Fruit fly (Drosophila melanogaster) whole organism, wandering third instar larva: ENCODE measurements around the gene CG14634.

Experiments
- Abd-B ChIP-seq: fragments of >200 bp; optimal IDR thresholded peaks from 2 replicates; lab custom pipeline; 2017; ENCODE audit warnings: missing biosample characterization, missing genetic modification characterization
- CG9705 ChIP-seq: fragments of 200-800 bp; sonication (Bioruptor generic); optimal IDR thresholded peaks from 2 replicates; lab custom pipeline; 2018; ENCODE audit warnings: missing biosample characterization, mild to moderate bottlenecking, missing genetic modification characterization
- CrebA ChIP-seq: fragments of 200-800 bp; sonication (Bioruptor generic); optimal IDR thresholded peaks from 2 replicates; lab custom pipeline; 2016; ENCODE audit warnings: missing biosample characterization, mild to moderate bottlenecking, missing genetic modification characterization, borderline replicate concordance
- Dfd ChIP-seq: fragments of >200 bp; optimal IDR thresholded peaks from 2 replicates; lab custom pipeline; 2017; ENCODE audit warnings: missing biosample characterization, missing genetic modification characterization
- Dif ChIP-seq: fragments of 200-275, 200-300 bp; sonication (Bioruptor generic); optimal IDR thresholded peaks from 2 replicates; lab custom pipeline; 2018; ENCODE audit warnings: missing biosample characterization, missing genetic modification characterization; ENCODE audit not compliant: partially characterized antibody
- GATAd ChIP-seq: sonication (Bioruptor generic); optimal IDR thresholded peaks from 2 replicates; lab custom pipeline; 2016; ENCODE audit warnings: missing biosample characterization, missing genetic modification characterization
- HLH106 ChIP-seq: fragments of 200-800 bp; optimal IDR thresholded peaks from 3 replicates; lab custom pipeline; 2019; ENCODE audit warnings: missing biosample characterization, mild to moderate bottlenecking, missing genetic modification characterization, moderate library complexity
- Hnf4 ChIP-seq: fragments of 200-800 bp; sonication (Bioruptor generic); optimal IDR thresholded peaks from 2 replicates; lab custom pipeline; 2016; ENCODE audit warnings: missing biosample characterization, mild to moderate bottlenecking, missing genetic modification characterization
- Hr83 ChIP-seq: fragments of 200-300 bp; sonication (Bioruptor generic); optimal IDR thresholded peaks from 2 replicates; lab custom pipeline; 2016; ENCODE audit warnings: missing biosample characterization, mild to moderate bottlenecking, missing genetic modification characterization, moderate library complexity; ENCODE audit not compliant: poor library complexity, severe bottlenecking
- Mio ChIP-seq: sonication (Bioruptor generic); optimal IDR thresholded peaks from 2 replicates; lab custom pipeline; 2016; ENCODE audit warnings: missing biosample characterization, missing genetic modification characterization
- Myc ChIP-seq: fragments of >200 bp; optimal IDR thresholded peaks from 2 replicates; lab custom pipeline; 2017
- N ChIP-seq: fragments of >200 bp; optimal IDR thresholded peaks from 2 replicates; lab custom pipeline; 2018; ENCODE audit warnings: missing biosample characterization, missing external identifiers, missing genetic modification characterization
- OdsH ChIP-seq: fragments of 200-800 bp; sonication (Bioruptor generic); optimal IDR thresholded peaks from 2 replicates; lab custom pipeline; 2016; ENCODE audit warnings: missing biosample characterization, mild to moderate bottlenecking, missing genetic modification characterization
- Rel ChIP-seq, 2 experiments: fragments of 200-800 bp; sonication (Bioruptor generic) in 1 of 2; optimal IDR thresholded peaks; 2 replicates in 1 of 2; 3 replicates in 1 of 2; lab custom pipeline; 2016 to 2019; ENCODE audit warnings: mild to moderate bottlenecking in 2 of 2, missing biosample characterization in 2 of 2, missing genetic modification characterization in 2 of 2, moderate library complexity in 1 of 2
- Sp1 ChIP-seq: fragments of 200-800 bp; sonication (Bioruptor generic); optimal IDR thresholded peaks from 3 replicates; lab custom pipeline; 2019; ENCODE audit warnings: missing biosample characterization, mild to moderate bottlenecking, missing genetic modification characterization, moderate library complexity
- Vsx2 ChIP-seq: fragments of 200-300, 225-300 bp; sonication (Bioruptor generic); optimal IDR thresholded peaks from 2 replicates; lab custom pipeline; 2018; ENCODE audit warnings: missing biosample characterization, missing genetic modification characterization; ENCODE audit not compliant: partially characterized antibody
- brk ChIP-seq: fragments of 200-800 bp; sonication (Bioruptor generic); optimal IDR thresholded peaks from 2 replicates; lab custom pipeline; 2016; ENCODE audit warnings: missing biosample characterization, mild to moderate bottlenecking, missing genetic modification characterization
- dl ChIP-seq, 2 experiments: fragments of 175-275, 200-275 bp in 1 of 2; fragments of 200-275 bp in 1 of 2; sonication (Bioruptor generic); optimal IDR thresholded peaks; lab custom pipeline; 2018; ENCODE audit warnings: mild to moderate bottlenecking in 2 of 2, missing biosample characterization in 2 of 2, missing genetic modification characterization in 2 of 2, moderate library complexity in 2 of 2; ENCODE audit not compliant: partially characterized antibody in 2 of 2, insufficient read depth in 1 of 2
- dmrt93B ChIP-seq: fragments of 200-800 bp; sonication (Bioruptor generic); optimal IDR thresholded peaks from 2 replicates; lab custom pipeline; 2018; ENCODE audit warnings: missing biosample characterization, mild to moderate bottlenecking, missing genetic modification characterization
- dsf ChIP-seq: sonication (Bioruptor generic); optimal IDR thresholded peaks from 2 replicates; lab custom pipeline; 2016; ENCODE audit warnings: missing biosample characterization, missing genetic modification characterization, borderline replicate concordance
- ey ChIP-seq: fragments of 200-800 bp; sonication (Bioruptor generic); optimal IDR thresholded peaks from 2 replicates; lab custom pipeline; 2016; ENCODE audit warnings: missing biosample characterization, missing genetic modification characterization
- foxo ChIP-seq, 2 experiments: fragments of 200-800 bp; sonication (Bioruptor generic); optimal IDR thresholded peaks; 2 replicates in 1 of 2; 3 replicates in 1 of 2; lab custom pipeline; 2016 to 2017; ENCODE audit warnings: missing biosample characterization in 2 of 2, missing genetic modification characterization in 2 of 2
- fru ChIP-seq: fragments of 200-800 bp; sonication (Bioruptor generic); optimal IDR thresholded peaks from 3 replicates; lab custom pipeline; 2016; ENCODE audit warnings: missing biosample characterization, mild to moderate bottlenecking, missing genetic modification characterization
- h ChIP-seq: fragments of 200-800 bp; sonication (Bioruptor generic); optimal IDR thresholded peaks from 3 replicates; lab custom pipeline; 2016; ENCODE audit warnings: missing biosample characterization, mild to moderate bottlenecking, missing genetic modification characterization
- jim ChIP-seq: fragments of 175-275, 200-325 bp; sonication (Bioruptor generic); optimal IDR thresholded peaks from 2 replicates; lab custom pipeline; 2016; ENCODE audit warnings: missing biosample characterization, mild to moderate bottlenecking, missing genetic modification characterization
- lola ChIP-seq: fragments of >200 bp; optimal IDR thresholded peaks from 2 replicates; lab custom pipeline; 2017; ENCODE audit warnings: missing biosample characterization, missing genetic modification characterization
- pan ChIP-seq: fragments of >200 bp; optimal IDR thresholded peaks from 2 replicates; lab custom pipeline; 2017
- psq ChIP-seq: fragments of 200-800 bp; sonication (Bioruptor generic); optimal IDR thresholded peaks from 3 replicates; lab custom pipeline; 2017; ENCODE audit warnings: missing biosample characterization, mild to moderate bottlenecking, missing genetic modification characterization, moderate library complexity
- rgr ChIP-seq: fragments of 200-800 bp; sonication (Bioruptor generic); optimal IDR thresholded peaks from 3 replicates; lab custom pipeline; 2016; ENCODE audit warnings: missing biosample characterization, mild to moderate bottlenecking, missing genetic modification characterization
- sage ChIP-seq: fragments of 200-800 bp; sonication (Bioruptor generic); optimal IDR thresholded peaks from 2 replicates; lab custom pipeline; 2016; ENCODE audit warnings: missing biosample characterization, mild to moderate bottlenecking, missing genetic modification characterization
- sv ChIP-seq: fragments of 200-800 bp; sonication (Bioruptor generic); optimal IDR thresholded peaks from 3 replicates; lab custom pipeline; 2016; ENCODE audit warnings: missing biosample characterization, missing genetic modification characterization
- tai ChIP-seq: sonication (Bioruptor generic); optimal IDR thresholded peaks from 2 replicates; lab custom pipeline; 2016; ENCODE audit warnings: missing biosample characterization, missing genetic modification characterization
- usp ChIP-seq: fragments of >200 bp; optimal IDR thresholded peaks from 2 replicates; lab custom pipeline; 2017; ENCODE audit warnings: missing biosample characterization, missing genetic modification characterization
- woc ChIP-seq: sonication (Bioruptor generic); optimal IDR thresholded peaks from 2 replicates; lab custom pipeline; 2016; ENCODE audit warnings: missing biosample characterization, mild to moderate bottlenecking, missing genetic modification characterization

The CG14634 gene

DNA sequence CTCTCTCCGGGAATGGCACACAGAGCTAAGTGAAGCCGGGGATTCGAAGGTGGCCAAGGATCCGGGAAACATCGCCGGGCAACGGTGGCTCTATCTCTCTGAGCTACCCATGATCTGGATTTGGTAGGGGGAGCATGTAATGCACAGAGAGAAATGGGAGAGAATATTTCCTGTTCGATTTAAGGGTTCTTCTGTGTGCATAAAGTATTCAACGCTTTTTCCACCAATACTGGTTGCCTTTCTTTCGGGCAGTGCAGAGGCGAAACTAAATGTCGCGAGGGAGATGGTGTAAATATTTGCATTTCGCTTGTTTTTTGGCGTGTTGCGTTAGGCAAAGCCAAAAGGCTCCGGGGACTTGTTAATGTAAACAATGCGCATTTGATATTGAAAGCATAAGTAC lies 20.5 kb upstream of the CG14634 start:
- TF ChIP-seq rgr (peak; percentile 1), HLH106 (tag; lab: Kevin White, UChicago) (peak; percentile 22), foxo (GFP tag; optimal IDR thresholded peaks at IDR 0.05; lab: Kevin White, UChicago) (peak in 1 of 2 experiments; percentile 21), h (GFP tag; lab: Kevin White, UChicago) (peak; percentile 17), Vsx2 (GFP tag; lab: Kevin White, UChicago) (no peak), Sp1 (GFP tag; lab: Kevin White, UChicago) (peak; percentile 5), Hr83 (no peak)

DNA sequence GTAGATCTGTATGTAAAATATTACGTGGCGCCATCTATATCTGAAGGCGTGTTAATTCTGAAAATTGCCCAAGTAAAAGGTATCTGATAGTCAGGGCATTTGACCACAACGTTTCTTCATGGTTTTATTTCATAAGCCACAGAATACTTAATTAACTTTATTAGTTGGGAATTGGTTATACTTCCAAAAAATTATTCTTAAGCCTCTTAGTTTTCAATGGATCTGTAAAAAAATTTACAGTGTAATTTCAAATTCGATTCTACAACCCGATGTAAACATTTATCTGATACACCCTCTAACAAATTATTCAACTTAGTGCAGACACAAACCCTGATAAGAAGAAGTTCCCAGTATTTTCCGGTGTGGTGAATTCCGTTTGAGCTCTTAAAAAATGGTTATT lies 18.9 kb upstream of the CG14634 start:
- peak; percentile 62 for TF ChIP-seq Myc
- TF ChIP-seq dmrt93B = no peak

DNA sequence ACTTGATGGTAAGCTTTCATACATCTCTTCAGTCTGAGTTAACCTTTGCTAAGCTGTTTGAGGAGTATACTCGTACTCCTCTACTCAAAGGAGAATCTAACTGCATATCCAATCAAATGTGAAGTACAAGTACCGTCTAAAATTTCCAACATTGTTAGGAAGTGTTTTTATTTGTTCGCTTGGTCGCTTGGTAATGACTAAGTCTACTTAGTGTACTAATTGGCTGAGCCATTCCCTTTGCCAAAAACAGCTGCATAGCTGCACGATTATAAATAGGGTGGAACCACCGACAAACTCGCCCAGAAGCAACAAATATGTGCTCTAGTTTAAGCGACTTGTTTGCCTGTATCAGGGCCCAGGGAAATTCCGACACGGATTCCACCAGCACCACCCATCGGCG lies 17.9 kb upstream of the CG14634 start, which contains the start of gene CG14635:
Gene CG14635 (plus strand): TSS at position 301 of the 400 bp plus-strand sequence.
- TF ChIP-seq Hr83 (no peak), CG9705 (no peak), Dfd (GFP tag; lab: Kevin White, UChicago) (no peak), woc (GFP tag; lab: Kevin White, UChicago) (no peak), pan (lab: Kevin White, UChicago) (no peak), Vsx2 (GFP tag; lab: Kevin White, UChicago) (no peak), h (GFP tag; lab: Kevin White, UChicago) (no peak), Dif (GFP tag; lab: Kevin White, UChicago) (no peak), rgr (no peak), tai (GFP tag; lab: Kevin White, UChicago) (no peak), sage (GFP tag; lab: Kevin White, UChicago) (no peak), brk (GFP tag; lab: Kevin White, UChicago) (no peak), OdsH (GFP tag; lab: Kevin White, UChicago) (no peak), CrebA (GFP tag; lab: Kevin White, UChicago) (no peak), dl (GFP tag; optimal IDR thresholded peaks at IDR 0.05; lab: Kevin White, UChicago; ENCODE audit: insufficient read depth in 1 of 2, partially characterized antibody in 2 of 2) (no peak), dmrt93B (no peak), ey (GFP tag; lab: Kevin White, UChicago) (no peak)

DNA sequence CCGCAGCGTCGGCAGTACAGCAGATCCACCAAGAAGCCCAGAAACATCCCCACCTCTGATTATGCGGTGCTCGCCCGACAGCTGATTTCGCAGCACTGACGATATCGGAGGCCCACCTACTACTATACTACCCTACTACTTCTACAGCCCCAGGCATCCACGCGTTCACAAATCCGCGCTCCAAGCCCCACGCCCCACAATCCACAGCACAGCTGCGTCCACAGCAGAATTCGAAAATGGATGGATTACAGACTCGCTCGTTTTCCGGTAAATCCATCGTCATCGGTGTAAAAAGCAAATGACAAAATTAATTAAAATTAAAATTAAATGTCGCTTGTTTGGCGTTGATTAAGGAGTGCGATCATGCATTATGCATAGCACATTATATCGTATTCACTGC lies 15.4 kb upstream of the CG14634 start, which contains the start of gene CG3713:
Gene CG3713 (minus strand): TSS at position 101 of the 400 bp plus-strand sequence.
- no peak for TF ChIP-seq N (GFP tag; lab: Kevin White, UChicago)
- TF ChIP-seq GATAd = no peak
- no peak for TF ChIP-seq Hr83
- no peak for TF ChIP-seq sage (GFP tag; lab: Kevin White, UChicago)
- no peak for TF ChIP-seq lola (GFP tag; lab: Kevin White, UChicago)
- TF ChIP-seq dsf (GFP tag; lab: Kevin White, UChicago) = no peak
- no peak for TF ChIP-seq Mio

DNA sequence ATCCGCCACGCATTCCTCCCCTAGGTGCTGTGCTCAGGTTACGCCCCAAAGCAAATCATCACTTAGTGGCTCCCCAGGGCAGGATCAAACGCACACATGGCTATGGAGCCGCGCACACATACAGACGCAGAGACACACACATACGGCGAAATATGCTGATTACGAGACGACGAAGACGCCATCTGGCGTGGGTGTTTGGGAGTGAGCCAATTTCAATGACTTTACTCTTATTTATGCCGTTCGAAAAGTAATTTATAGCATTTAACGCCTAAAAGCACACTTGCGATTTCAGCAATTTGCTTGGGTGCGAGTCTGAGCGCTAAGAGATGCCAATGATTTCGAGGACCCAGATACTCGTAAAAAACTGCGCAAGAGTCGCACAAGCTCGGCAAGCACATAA lies 6.0 kb downstream of the CG14634 start:
- TF ChIP-seq brk (GFP tag; lab: Kevin White, UChicago) (no peak), HLH106 (tag; lab: Kevin White, UChicago) (no peak), pan (lab: Kevin White, UChicago) (no peak), psq (GFP tag; lab: Kevin White, UChicago) (no peak)
- TF ChIP-seq, all 38 proteins: peak for 0

DNA sequence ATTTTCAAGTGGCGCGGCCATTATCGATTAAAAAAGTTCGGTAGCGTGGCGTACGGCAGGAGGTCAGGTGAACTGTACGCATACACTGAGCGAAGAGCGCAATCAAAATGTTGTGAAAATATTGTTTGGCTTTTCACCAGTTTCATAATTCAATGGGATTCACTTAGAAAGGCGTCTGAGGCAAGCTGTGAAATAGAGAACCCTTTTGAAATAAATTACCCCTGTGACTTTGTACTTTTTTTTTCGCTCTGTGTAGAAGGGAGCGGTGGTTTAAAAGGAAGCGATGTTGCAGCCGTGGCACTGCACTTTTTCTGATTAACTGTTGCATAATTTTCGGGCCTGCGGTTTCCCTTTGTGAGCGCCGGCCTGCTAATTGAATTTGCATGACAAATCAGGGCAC lies 11.3 kb downstream of the CG14634 start:
- TF ChIP-seq rgr (no peak), CrebA (GFP tag; lab: Kevin White, UChicago) (no peak), Rel (GFP tag; optimal IDR thresholded peaks at IDR 0.05; lab: Kevin White, UChicago) (no peak), Rel (tag; optimal IDR thresholded peaks at IDR 0.05; lab: Kevin White, UChicago) (no peak), ey (GFP tag; lab: Kevin White, UChicago) (peak; percentile 7), h (GFP tag; lab: Kevin White, UChicago) (peak; percentile 24), dmrt93B (no peak), usp (GFP tag; lab: Kevin White, UChicago) (no peak), Hnf4 (GFP tag; lab: Kevin White, UChicago) (no peak), woc (GFP tag; lab: Kevin White, UChicago) (no peak), Hr83 (no peak), Myc (no peak), psq (GFP tag; lab: Kevin White, UChicago) (no peak), CG9705 (no peak), sage (GFP tag; lab: Kevin White, UChicago) (no peak), foxo (GFP tag; optimal IDR thresholded peaks at IDR 0.05; lab: Kevin White, UChicago) (peak in 1 of 2 experiments; percentile 38), Mio (no peak), fru (GFP tag; lab: Kevin White, UChicago) (peak; percentile 34), Abd-B (GFP tag; lab: Kevin White, UChicago) (no peak), HLH106 (tag; lab: Kevin White, UChicago) (peak; percentile 5), sv (GFP tag; lab: Kevin White, UChicago) (no peak), dsf (GFP tag; lab: Kevin White, UChicago) (no peak), OdsH (GFP tag; lab: Kevin White, UChicago) (no peak), pan (lab: Kevin White, UChicago) (no peak), jim (GFP tag; lab: Kevin White, UChicago) (no peak)
